Worm (Caenorhabditis elegans): ENCODE data around the gene srw-118.

- TF ChIP-seq dao-5 (tag; optimal IDR thresholded peaks at IDR 0.05) (no peak), him-1 (tag; optimal IDR thresholded peaks at IDR 0.05) (no peak)
Measured at ce11 chrV:3011394-3011793, 31.5 kb upstream of the srw-118 start, which contains the start of gene srw-135.

Data from whole organism, L4/young adult.